Worm (Caenorhabditis elegans) whole organism, L1 larva: ENCODE results near the gene M02F4.1.

Experiments used
- ama-1 ChIP-seq: fragments of 150-350 bp; optimal IDR thresholded peaks from 2 replicates; lab custom pipeline; 2014
- ces-1 ChIP-seq: fragments of 150-350 bp; optimal IDR thresholded peaks from 2 replicates; lab custom pipeline; 2014; ENCODE audit warnings: missing biosample characterization, missing genetic modification reagents, missing genetic modification characterization
- egl-27 ChIP-seq, 2 experiments: fragments of 150-350 bp in 1 of 2; sonication (generic microtip); optimal IDR thresholded peaks; 3 replicates each; lab custom pipeline; 2017 to 2018; ENCODE audit warnings: missing biosample characterization in 2 of 2, missing genetic modification characterization in 2 of 2, missing genetic modification reagents in 2 of 2
- lin-39 ChIP-seq: fragments of 150-350 bp; optimal IDR thresholded peaks from 2 replicates; lab custom pipeline; 2014; ENCODE audit warnings: missing biosample characterization, missing genetic modification reagents, missing genetic modification characterization
- lir-3 ChIP-seq: sonication (generic microtip); optimal IDR thresholded peaks from 2 replicates; lab custom pipeline; 2016; ENCODE audit warnings: mild to moderate bottlenecking, missing genetic modification characterization, moderate library complexity, missing compliant biosample characterization; ENCODE audit not compliant: poor library complexity
- nhr-28 ChIP-seq: fragments of 150-350 bp; optimal IDR thresholded peaks from 2 replicates; lab custom pipeline; 2014; ENCODE audit warnings: missing biosample characterization, missing genetic modification characterization
- skn-1 ChIP-seq: fragments of 150-350 bp; optimal IDR thresholded peaks from 2 replicates; lab custom pipeline; 2014; ENCODE audit warnings: missing biosample characterization, missing genetic modification characterization
- sox-4 ChIP-seq: sonication (generic microtip); optimal IDR thresholded peaks from 2 replicates; lab custom pipeline; 2016; ENCODE audit warnings: missing genetic modification characterization, missing compliant biosample characterization

DNA sequence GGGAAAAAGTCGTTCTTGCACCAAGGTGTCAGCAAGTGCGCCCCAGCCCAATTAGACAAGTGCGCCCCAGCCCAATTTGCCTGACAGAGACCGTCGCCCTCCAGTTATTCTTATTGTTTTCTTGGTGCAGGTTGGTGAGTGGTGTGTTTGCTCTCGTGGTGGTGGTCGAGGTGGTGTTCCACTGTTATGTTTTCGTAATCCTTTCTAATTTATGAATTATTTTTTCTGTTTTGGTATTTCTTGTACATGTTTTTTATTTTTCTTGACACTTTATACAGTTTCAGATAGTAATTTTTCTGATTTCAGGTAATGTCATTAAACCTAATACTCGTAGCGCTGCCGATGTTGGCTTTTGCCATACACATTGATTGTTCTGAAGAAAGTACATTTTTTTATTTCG, 19.7 kb downstream of the M02F4.1 start, which contains the start of gene Y48D7A.1:
- TF ChIP-seq ama-1 = no peak
- no peak for TF ChIP-seq nhr-28
- TF ChIP-seq egl-27 (tag; optimal IDR thresholded peaks at IDR 0.05; lab: Kevin White, UChicago) = no peak
- no peak for TF ChIP-seq lir-3 (tag; lab: Kevin White, UChicago)
- no peak for TF ChIP-seq ces-1
- no peak for TF ChIP-seq skn-1 (tag; lab: Kevin White, UChicago)
- no peak for TF ChIP-seq sox-4 (tag; lab: Kevin White, UChicago)
- TF ChIP-seq lin-39 (tag; lab: Kevin White, UChicago) = no peak
